Worm (Caenorhabditis elegans): ENCODE measurements around the gene ccm-2.

- TF ChIP-seq ceh-13 (GFP tag; optimal IDR thresholded peaks at IDR 0.05) (no peak), flt-1 (GFP tag; IDR thresholded peaks at IDR 0.05) (no peak), ceh-36 (tag; optimal IDR thresholded peaks at IDR 0.05) (no peak), ets-7 (tag; optimal IDR thresholded peaks at IDR 0.05) (no peak), sea-1 (GFP tag; conservative IDR thresholded peaks at IDR 0.05) (no peak), ama-1 (optimal IDR thresholded peaks at IDR 0.05) (no peak), scrt-1 (GFP tag; IDR thresholded peaks at IDR 0.05) (no peak), aly-1 (tag; optimal IDR thresholded peaks at IDR 0.05) (no peak)
These were observed 7.1 kb upstream of the ccm-2 start for ce11 chrIV:1827362-1827761.
